Fruit fly (Drosophila melanogaster) whole organism, embryonic: ENCODE data around the gene Rnb.
A peak's percentile ranks its signal among the peaks of the same experiment; 100 is the strongest.

Experiments
- Adf1 ChIP-seq: fragments of 200-800 bp; sonication (Bioruptor generic); IDR thresholded peaks from 2 replicates; pipeline ENCODE4 v1.3.6; 2022; ENCODE audit warnings: missing biosample characterization, missing genetic modification characterization
- B-H2 ChIP-seq: fragments of 200-800 bp; sonication (Bioruptor generic); optimal IDR thresholded peaks from 2 replicates; lab custom pipeline; 2018; ENCODE audit warnings: missing biosample characterization, mild to moderate bottlenecking, missing genetic modification characterization
- BEAF-32 ChIP-seq: fragments of 200-800 bp; sonication (Bioruptor generic); optimal IDR thresholded peaks from 3 replicates; lab custom pipeline; 2017; ENCODE audit warnings: missing biosample characterization, missing genetic modification characterization, mild to moderate bottlenecking, moderate library complexity, missing genetic modification reagents
- Bgb ChIP-seq: fragments of 200-800 bp; sonication (Bioruptor generic); IDR thresholded peaks from 2 replicates; pipeline ENCODE4 v1.3.6; 2022; ENCODE audit warnings: missing biosample characterization, missing genetic modification characterization; ENCODE audit not compliant: partially characterized antibody
- Bteb2 ChIP-seq: fragments of 200-800 bp; sonication (Bioruptor generic); optimal IDR thresholded peaks from 2 replicates; lab custom pipeline; 2016; ENCODE audit warnings: missing biosample characterization, missing genetic modification characterization
- CG10321 ChIP-seq: fragments of 200-800 bp; sonication (Bioruptor generic); IDR thresholded peaks from 2 replicates; pipeline ENCODE4 v1.3.6; 2022; ENCODE audit warnings: missing biosample characterization, missing genetic modification characterization
- CG11456 ChIP-seq: fragments of 200-800 bp; sonication (Bioruptor generic); IDR thresholded peaks from 3 replicates; pipeline ENCODE4 v1.3.6; 2022; ENCODE audit warnings: missing biosample characterization, missing genetic modification characterization
- CG12071 ChIP-seq: fragments of 200-800 bp; sonication (Bioruptor generic); optimal IDR thresholded peaks from 3 replicates; lab custom pipeline; 2018; ENCODE audit warnings: missing biosample characterization, mild to moderate bottlenecking, missing genetic modification characterization
- CG1233 ChIP-seq: fragments of 200-800 bp; sonication (Bioruptor generic); optimal IDR thresholded peaks from 4 replicates; lab custom pipeline; 2018; ENCODE audit warnings: missing biosample characterization, mild to moderate bottlenecking, missing genetic modification characterization
- CG13424 ChIP-seq: fragments of 200-800 bp; sonication (Bioruptor generic); optimal IDR thresholded peaks from 2 replicates; lab custom pipeline; 2019; ENCODE audit warnings: missing biosample characterization, mild to moderate bottlenecking, missing genetic modification characterization, moderate library complexity
- CG1602 ChIP-seq: fragments of 200-800 bp; sonication (Bioruptor generic); optimal IDR thresholded peaks from 3 replicates; lab custom pipeline; 2016; ENCODE audit warnings: missing biosample characterization, missing genetic modification characterization
- CG17829 ChIP-seq: fragments of 200-800 bp; optimal IDR thresholded peaks from 2 replicates; lab custom pipeline; 2019; ENCODE audit warnings: missing biosample characterization, mild to moderate bottlenecking, missing genetic modification characterization, moderate library complexity
- CG2120 ChIP-seq: fragments of 200-800 bp; sonication (Bioruptor generic); optimal IDR thresholded peaks from 3 replicates; lab custom pipeline; 2016; ENCODE audit warnings: missing biosample characterization, missing genetic modification characterization
- CG2712 ChIP-seq: fragments of 200-800 bp; optimal IDR thresholded peaks from 3 replicates; lab custom pipeline; 2019; ENCODE audit warnings: missing biosample characterization, mild to moderate bottlenecking, missing genetic modification characterization, moderate library complexity
- CG30403 ChIP-seq: fragments of 200-800 bp; sonication (Bioruptor generic); optimal IDR thresholded peaks from 3 replicates; lab custom pipeline; 2016; ENCODE audit warnings: missing biosample characterization, missing genetic modification characterization
- CG31441 ChIP-seq: fragments of 200-800 bp; sonication (Bioruptor generic); IDR thresholded peaks from 2 replicates; pipeline ENCODE4 v1.3.6; 2022; ENCODE audit warnings: missing biosample characterization, missing genetic modification characterization
- CG33557 ChIP-seq: fragments of 200-800 bp; sonication (Bioruptor generic); optimal IDR thresholded peaks from 2 replicates; lab custom pipeline; 2019; ENCODE audit warnings: missing biosample characterization, mild to moderate bottlenecking, missing genetic modification characterization, moderate library complexity
- CG3847 ChIP-seq: fragments of 200-800 bp; sonication (Bioruptor generic); IDR thresholded peaks from 2 replicates; pipeline ENCODE4 v1.3.6; 2022; ENCODE audit warnings: missing biosample characterization, missing genetic modification characterization
- CG4404 ChIP-seq: fragments of 200-800 bp; sonication (Bioruptor generic); IDR thresholded peaks from 2 replicates; pipeline ENCODE4 v1.3.6; 2022; ENCODE audit warnings: missing biosample characterization, missing genetic modification characterization
- CG8089 ChIP-seq: fragments of 200-800 bp; sonication (Bioruptor generic); optimal IDR thresholded peaks from 3 replicates; lab custom pipeline; 2016; ENCODE audit warnings: missing biosample characterization, missing genetic modification characterization
- CG9215 ChIP-seq: fragments of 200-800 bp; sonication (Bioruptor generic); IDR thresholded peaks from 2 replicates; pipeline ENCODE4 v1.3.6; 2022; ENCODE audit warnings: missing biosample characterization, missing genetic modification characterization
- D19A ChIP-seq: fragments of 200-800 bp; optimal IDR thresholded peaks from 3 replicates; lab custom pipeline; 2019; ENCODE audit warnings: missing biosample characterization, mild to moderate bottlenecking, missing genetic modification characterization, moderate library complexity
- Dll ChIP-seq: fragments of 200-800 bp; sonication (Bioruptor generic); IDR thresholded peaks from 4 replicates; pipeline ENCODE4 v1.3.6; 2022; ENCODE audit warnings: missing biosample characterization, missing genetic modification characterization; ENCODE audit not compliant: partially characterized antibody
- Drgx ChIP-seq: fragments of 200-800 bp; sonication (Bioruptor generic); IDR thresholded peaks from 2 replicates; pipeline ENCODE4 v1.3.6; 2022; ENCODE audit warnings: missing biosample characterization, missing genetic modification characterization
- Ets97D ChIP-seq: fragments of 200-800 bp; sonication (Bioruptor generic); optimal IDR thresholded peaks from 3 replicates; lab custom pipeline; 2016; ENCODE audit warnings: missing biosample characterization, missing genetic modification characterization
- Fer1 ChIP-seq: fragments of 200-800 bp; sonication (Bioruptor generic); optimal IDR thresholded peaks from 2 replicates; lab custom pipeline; 2017; ENCODE audit warnings: missing biosample characterization, mild to moderate bottlenecking, missing genetic modification characterization
- Hmr ChIP-seq: fragments of 200-800 bp; sonication (Bioruptor generic); optimal IDR thresholded peaks from 3 replicates; lab custom pipeline; 2017; ENCODE audit warnings: mild to moderate bottlenecking, missing biosample characterization, missing genetic modification reagents, missing genetic modification characterization
- Hr3 ChIP-seq: fragments of 200-800 bp; sonication (Bioruptor generic); optimal IDR thresholded peaks from 3 replicates; lab custom pipeline; 2016; ENCODE audit warnings: missing biosample characterization, missing genetic modification characterization
- Max ChIP-seq: fragments of 200-800 bp; sonication (Bioruptor generic); optimal IDR thresholded peaks from 2 replicates; lab custom pipeline; 2016; ENCODE audit warnings: missing biosample characterization, mild to moderate bottlenecking, missing genetic modification characterization
- Optix ChIP-seq: fragments of 200-800 bp; sonication (Bioruptor generic); IDR thresholded peaks from 3 replicates; pipeline ENCODE4 v1.3.6; 2022; ENCODE audit warnings: missing biosample characterization, missing genetic modification characterization
- Trl ChIP-seq, 3 experiments: fragments of >200 bp in 2 of 3; fragments of 200-800 bp in 1 of 3; sonication (Bioruptor generic) in 1 of 3; optimal IDR thresholded peaks; 2 replicates in 1 of 3; 3 replicates in 2 of 3; lab custom pipeline; 2016 to 2017; ENCODE audit warnings: missing biosample characterization in 1 of 3, missing genetic modification characterization in 1 of 3
- Vsx1 ChIP-seq: fragments of 200-800 bp; sonication (Bioruptor generic); optimal IDR thresholded peaks from 2 replicates; lab custom pipeline; 2017; ENCODE audit warnings: missing biosample characterization, mild to moderate bottlenecking, missing genetic modification characterization, missing genetic modification reagents
- br ChIP-seq: fragments of >200 bp; optimal IDR thresholded peaks from 2 replicates; lab custom pipeline; 2017
- cato ChIP-seq: fragments of 200-800 bp; sonication (Bioruptor generic); optimal IDR thresholded peaks from 2 replicates; lab custom pipeline; 2016; ENCODE audit warnings: missing biosample characterization, missing genetic modification characterization, borderline replicate concordance
- corto ChIP-seq: fragments of 200-800 bp; sonication (Bioruptor generic); optimal IDR thresholded peaks from 2 replicates; lab custom pipeline; 2016; ENCODE audit warnings: missing biosample characterization, mild to moderate bottlenecking, missing genetic modification characterization, moderate library complexity
- croc ChIP-seq: fragments of 200-800 bp; sonication (Bioruptor generic); conservative IDR thresholded peaks from 3 replicates; pipeline ENCODE4 v1.3.6; 2022; ENCODE audit warnings: missing biosample characterization, missing genetic modification characterization
- dan ChIP-seq: fragments of 200-800 bp; sonication (Bioruptor generic); IDR thresholded peaks from 2 replicates; pipeline ENCODE4 v1.3.6; 2022; ENCODE audit warnings: missing biosample characterization, missing genetic modification characterization
- exex ChIP-seq: fragments of 200-800 bp; sonication (Bioruptor generic); optimal IDR thresholded peaks from 4 replicates; lab custom pipeline; 2018; ENCODE audit warnings: missing biosample characterization, mild to moderate bottlenecking, missing genetic modification characterization, moderate library complexity
- grau ChIP-seq: fragments of 200-800 bp; optimal IDR thresholded peaks from 3 replicates; lab custom pipeline; 2019; ENCODE audit warnings: missing biosample characterization, mild to moderate bottlenecking, missing genetic modification characterization, moderate library complexity
- gsb-n ChIP-seq: fragments of 200-800 bp; sonication (Bioruptor generic); optimal IDR thresholded peaks from 3 replicates; lab custom pipeline; 2018; ENCODE audit warnings: missing biosample characterization, mild to moderate bottlenecking, missing genetic modification characterization
- ind ChIP-seq: fragments of 200-800 bp; sonication (Bioruptor generic); optimal IDR thresholded peaks from 3 replicates; lab custom pipeline; 2016; ENCODE audit warnings: missing biosample characterization, missing genetic modification characterization
- nerfin-2 ChIP-seq: fragments of 200-800 bp; sonication (Bioruptor generic); IDR thresholded peaks from 2 replicates; pipeline ENCODE4 v1.3.6; 2022; ENCODE audit warnings: missing biosample characterization, missing genetic modification characterization; ENCODE audit not compliant: partially characterized antibody
- pb ChIP-seq: fragments of 200-800 bp; sonication (Bioruptor generic); optimal IDR thresholded peaks from 3 replicates; lab custom pipeline; 2016; ENCODE audit warnings: missing biosample characterization, missing genetic modification characterization
- pho ChIP-seq: fragments of 200-800 bp; sonication (Bioruptor generic); optimal IDR thresholded peaks from 2 replicates; lab custom pipeline; 2016; ENCODE audit warnings: missing biosample characterization, missing genetic modification characterization
- sim ChIP-seq: fragments of 200-800 bp; sonication (Bioruptor generic); IDR thresholded peaks from 2 replicates; pipeline ENCODE4 v1.3.6; 2022; ENCODE audit warnings: missing biosample characterization, missing genetic modification characterization
- sqz ChIP-seq: fragments of 200-800 bp; sonication (Bioruptor generic); optimal IDR thresholded peaks from 3 replicates; lab custom pipeline; 2018; ENCODE audit warnings: missing biosample characterization, mild to moderate bottlenecking, missing genetic modification characterization
- tap ChIP-seq: fragments of 200-800 bp; optimal IDR thresholded peaks from 3 replicates; lab custom pipeline; 2019; ENCODE audit warnings: missing biosample characterization, mild to moderate bottlenecking, missing genetic modification characterization, moderate library complexity
- vvl ChIP-seq: fragments of 200-800 bp; sonication (Bioruptor generic); IDR thresholded peaks from 2 replicates; pipeline ENCODE4 v1.3.6; 2022; ENCODE audit warnings: missing biosample characterization, missing genetic modification characterization
- wek ChIP-seq: fragments of 200-800 bp; sonication (Bioruptor generic); optimal IDR thresholded peaks from 3 replicates; lab custom pipeline; 2018; ENCODE audit warnings: missing biosample characterization, mild to moderate bottlenecking, missing genetic modification characterization, moderate library complexity

Gene Rnb

DNA sequence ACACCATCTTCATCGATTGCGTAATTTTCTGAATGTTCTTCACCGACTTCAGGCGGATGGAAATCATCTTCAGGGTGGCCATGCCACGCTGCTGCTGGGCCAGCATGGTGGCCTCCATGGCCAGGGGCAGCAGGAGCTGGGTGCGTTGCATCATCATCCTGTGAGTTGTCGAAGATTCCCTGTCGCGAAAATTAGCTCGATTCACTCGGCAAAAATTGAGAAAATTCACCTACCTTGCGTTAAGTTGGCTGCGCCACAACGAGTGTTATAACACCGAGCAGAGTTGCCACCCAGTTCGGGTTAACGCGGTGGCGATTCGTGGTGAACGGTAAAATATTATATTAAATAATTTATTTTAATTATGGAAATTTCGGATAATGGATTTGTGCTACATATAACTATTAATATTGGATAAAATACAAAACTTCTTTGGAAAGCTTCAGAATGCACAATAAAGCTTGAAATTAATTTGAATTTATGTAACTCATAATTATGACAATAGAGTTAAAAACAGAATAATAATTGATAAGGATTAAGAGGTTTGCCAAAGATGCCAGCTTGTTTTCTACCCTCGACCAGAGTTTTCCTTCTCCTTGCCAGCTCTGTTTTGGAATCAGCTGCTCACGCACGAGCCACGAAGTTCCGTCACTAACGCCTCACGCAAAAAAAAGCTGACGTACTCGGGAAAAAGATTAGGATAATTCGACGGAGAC lies 50.4 kb downstream of the Rnb start, which contains the start of the genes ATPsyngamma and yata (continued):
- TF ChIP-seq CG8089 (GFP tag; lab: Kevin White, UChicago) (no peak), CG1233 (GFP tag; lab: Kevin White, UChicago) (peak; percentile 24), Dll (GFP tag; lab: Robert Waterston, UW) (no peak; the same call in 1 of the 4 replicates), CG11456 (GFP tag; lab: Robert Waterston, UW) (no peak; the same call in 2 of the 3 replicates), croc (GFP tag; lab: Robert Waterston, UW) (no peak), sqz (GFP tag; lab: Kevin White, UChicago) (no peak), corto (GFP tag; lab: Kevin White, UChicago) (no peak), CG13424 (tag; lab: Kevin White, UChicago) (peak; percentile 47), CG2712 (tag; lab: Kevin White, UChicago) (peak; percentile 53), Vsx1 (GFP tag; lab: Kevin White, UChicago) (no peak), sim (GFP tag; lab: Robert Waterston, UW) (no peak), Bteb2 (GFP tag; lab: Kevin White, UChicago) (no peak), nerfin-2 (0 out of 2 replicates have a peak, but pooled peaks have one; percentile 30), CG12071 (GFP tag; lab: Kevin White, UChicago) (no peak), ind (peak; percentile 36), Fer1 (GFP tag; lab: Kevin White, UChicago) (no peak), CG4404 (GFP tag; lab: Robert Waterston, UW) (no peak), CG2120 (GFP tag; lab: Kevin White, UChicago) (peak; percentile 21), pb (GFP tag; lab: Kevin White, UChicago) (no peak), CG30403 (GFP tag; lab: Kevin White, UChicago) (peak; percentile 9), Hr3 (GFP tag; lab: Kevin White, UChicago) (no peak), Optix (GFP tag; lab: Robert Waterston, UW) (no peak), Drgx (GFP tag; lab: Robert Waterston, UW) (no peak), Max (GFP tag; lab: Kevin White, UChicago) (peak; percentile 27), Bgb (peak; percentile 77), CG31441 (no peak; the same call in 1 of the 2 replicates), BEAF-32 (GFP tag; lab: Kevin White, UChicago) (peak; percentile 78), CG9215 (GFP tag; lab: Robert Waterston, UW) (no peak), CG17829 (tag; lab: Kevin White, UChicago) (peak; percentile 41), CG1602 (GFP tag; lab: Kevin White, UChicago) (peak; percentile 1), grau (peak; percentile 49), Trl (optimal IDR thresholded peaks at IDR 0.05; lab: Kevin White, UChicago) (no peak), Trl (GFP tag; optimal IDR thresholded peaks at IDR 0.05; lab: Kevin White, UChicago) (no peak), Ets97D (GFP tag; lab: Kevin White, UChicago) (peak; percentile 40), gsb-n (tag; lab: Kevin White, UChicago) (no peak), dan (GFP tag; lab: Robert Waterston, UW) (no peak), CG10321 (GFP tag; lab: Robert Waterston, UW) (no peak), vvl (GFP tag; lab: Robert Waterston, UW) (peak; percentile 75; the same call in 1 of the 2 replicates), exex (peak; percentile 53), D19A (tag; lab: Kevin White, UChicago) (no peak), pho (no peak), br (lab: Kevin White, UChicago) (no peak), cato (GFP tag; lab: Kevin White, UChicago) (no peak), Adf1 (GFP tag; lab: Robert Waterston, UW) (no peak; the same call in 1 of the 2 replicates), CG3847 (GFP tag; lab: Robert Waterston, UW) (peak; percentile 59; the same call in 1 of the 2 replicates), tap (no peak), CG33557 (peak; percentile 43), wek (GFP tag; lab: Kevin White, UChicago) (no peak), B-H2 (GFP tag; lab: Kevin White, UChicago) (peak; percentile 66), Hmr (GFP tag; lab: Kevin White, UChicago) (no peak)
